Fruit fly (Drosophila melanogaster) whole organism, embryonic: Measurements from ENCODE around the gene VhaM9.7-b.

Source experiments
- ATbp ChIP-seq: fragments of 200-800 bp; sonication (Bioruptor generic); optimal IDR thresholded peaks from 2 replicates; lab custom pipeline; 2017; ENCODE audit warnings: missing biosample characterization, mild to moderate bottlenecking, missing genetic modification characterization, missing genetic modification reagents
- BEAF-32 ChIP-seq: fragments of 200-800 bp; sonication (Bioruptor generic); optimal IDR thresholded peaks from 3 replicates; lab custom pipeline; 2017; ENCODE audit warnings: missing biosample characterization, missing genetic modification characterization, mild to moderate bottlenecking, moderate library complexity, missing genetic modification reagents
- Bgb ChIP-seq: fragments of 200-800 bp; sonication (Bioruptor generic); IDR thresholded peaks from 2 replicates; pipeline ENCODE4 v1.3.6; 2022; ENCODE audit warnings: missing biosample characterization, missing genetic modification characterization; ENCODE audit not compliant: partially characterized antibody
- CG11560 ChIP-seq: fragments of 200-800 bp; sonication (Bioruptor generic); IDR thresholded peaks from 3 replicates; pipeline ENCODE4 v1.3.6; 2022; ENCODE audit warnings: missing biosample characterization, missing genetic modification characterization
- CG13296 ChIP-seq: fragments of 200-800 bp; sonication (Bioruptor generic); optimal IDR thresholded peaks from 3 replicates; lab custom pipeline; 2018; ENCODE audit warnings: missing biosample characterization, mild to moderate bottlenecking, missing genetic modification characterization
- CG17186 ChIP-seq: fragments of 200-800 bp; sonication (Bioruptor generic); optimal IDR thresholded peaks from 3 replicates; lab custom pipeline; 2017; ENCODE audit warnings: missing biosample characterization, missing genetic modification reagents, missing genetic modification characterization
- CG2116 ChIP-seq: fragments of 200-800 bp; sonication (Bioruptor generic); optimal IDR thresholded peaks from 3 replicates; lab custom pipeline; 2018; ENCODE audit warnings: missing biosample characterization, mild to moderate bottlenecking, missing genetic modification characterization
- CG2129 ChIP-seq: fragments of 200-800 bp; sonication (Bioruptor generic); IDR thresholded peaks from 2 replicates; pipeline ENCODE4 v1.3.6; 2022; ENCODE audit warnings: missing biosample characterization, missing genetic modification characterization; ENCODE audit not compliant: partially characterized antibody
- CG34224 ChIP-seq: fragments of 200-800 bp; sonication (Bioruptor generic); IDR thresholded peaks from 3 replicates; pipeline ENCODE4 v1.3.6; 2022; ENCODE audit warnings: missing biosample characterization, missing genetic modification characterization; ENCODE audit not compliant: partially characterized antibody
- CG3995 ChIP-seq: fragments of 200-800 bp; sonication (Bioruptor generic); optimal IDR thresholded peaks from 3 replicates; lab custom pipeline; 2016; ENCODE audit warnings: missing biosample characterization, missing genetic modification characterization
- CG4617 ChIP-seq: fragments of 200-800 bp; sonication (Bioruptor generic); optimal IDR thresholded peaks from 3 replicates; lab custom pipeline; 2016; ENCODE audit warnings: missing biosample characterization, missing genetic modification characterization, borderline replicate concordance
- CG6689 ChIP-seq: fragments of 200-800 bp; sonication (Bioruptor generic); IDR thresholded peaks from 2 replicates; pipeline ENCODE4 v1.3.6; 2022; ENCODE audit warnings: missing biosample characterization, missing genetic modification characterization
- CG7963 ChIP-seq: fragments of 200-800 bp; sonication (Bioruptor generic); IDR thresholded peaks from 3 replicates; pipeline ENCODE4 v1.3.6; 2022; ENCODE audit warnings: missing biosample characterization, missing genetic modification characterization; ENCODE audit not compliant: partially characterized antibody
- CG9797 ChIP-seq: fragments of 200-800 bp; sonication (Bioruptor generic); optimal IDR thresholded peaks from 3 replicates; lab custom pipeline; 2018; ENCODE audit warnings: missing biosample characterization, mild to moderate bottlenecking, missing genetic modification characterization
- Dfd ChIP-seq, 2 experiments: fragments of >200 bp; optimal IDR thresholded peaks; 2 replicates each; lab custom pipeline; 2017; ENCODE audit warnings: missing biosample characterization in 2 of 2, missing genetic modification characterization in 2 of 2
- Dll ChIP-seq: fragments of 200-800 bp; sonication (Bioruptor generic); IDR thresholded peaks from 4 replicates; pipeline ENCODE4 v1.3.6; 2022; ENCODE audit warnings: missing biosample characterization, missing genetic modification characterization; ENCODE audit not compliant: partially characterized antibody
- Dp ChIP-seq: fragments of 200-800 bp; sonication (Bioruptor generic); optimal IDR thresholded peaks from 2 replicates; lab custom pipeline; 2018; ENCODE audit warnings: missing biosample characterization, mild to moderate bottlenecking, missing genetic modification characterization, moderate library complexity
- Dref ChIP-seq: fragments of 200-800 bp; sonication (Bioruptor generic); IDR thresholded peaks from 2 replicates; pipeline ENCODE4 v1.3.6; 2022; ENCODE audit warnings: missing biosample characterization, missing genetic modification characterization
- Fer3 ChIP-seq: fragments of 200-800 bp; sonication (Bioruptor generic); optimal IDR thresholded peaks from 2 replicates; lab custom pipeline; 2018; ENCODE audit warnings: missing biosample characterization, mild to moderate bottlenecking, missing genetic modification characterization, moderate library complexity
- Gug ChIP-seq: fragments of 200-800 bp; sonication (Bioruptor generic); IDR thresholded peaks from 4 replicates; pipeline ENCODE4 v1.3.6; 2022; ENCODE audit warnings: missing biosample characterization, missing genetic modification characterization
- HmgZ ChIP-seq: fragments of 200-800 bp; sonication (Bioruptor generic); optimal IDR thresholded peaks from 2 replicates; lab custom pipeline; 2018; ENCODE audit warnings: missing biosample characterization, mild to moderate bottlenecking, missing genetic modification characterization
- MBD-R2 ChIP-seq: fragments of 200-800 bp; sonication (Bioruptor generic); IDR thresholded peaks from 2 replicates; pipeline ENCODE4 v1.3.6; 2022; ENCODE audit warnings: missing biosample characterization, missing genetic modification characterization
- MESR4 ChIP-seq: fragments of 200-800 bp; sonication (Bioruptor generic); optimal IDR thresholded peaks from 2 replicates; lab custom pipeline; 2018; ENCODE audit warnings: missing biosample characterization, mild to moderate bottlenecking, missing genetic modification characterization, moderate library complexity
- Myb ChIP-seq: fragments of 200-800 bp; sonication (Bioruptor generic); optimal IDR thresholded peaks from 2 replicates; lab custom pipeline; 2016; ENCODE audit warnings: missing biosample characterization, missing genetic modification characterization
- Opbp ChIP-seq: fragments of 200-800 bp; sonication (Bioruptor generic); IDR thresholded peaks from 3 replicates; pipeline ENCODE4 v1.3.6; 2022; ENCODE audit warnings: missing biosample characterization, missing genetic modification characterization; ENCODE audit not compliant: partially characterized antibody
- Pdp1 ChIP-seq, 2 experiments: fragments of 200-800 bp; sonication (Bioruptor generic); optimal IDR thresholded peaks; 3 replicates each; lab custom pipeline; 2016; ENCODE audit warnings: missing biosample characterization in 2 of 2, missing genetic modification characterization in 2 of 2, mild to moderate bottlenecking in 1 of 2, moderate library complexity in 1 of 2
- Sry-δ ChIP-seq: fragments of 200-800 bp; sonication (Bioruptor generic); optimal IDR thresholded peaks from 2 replicates; lab custom pipeline; 2016; ENCODE audit warnings: missing biosample characterization, missing genetic modification characterization
- TFAM ChIP-seq: fragments of 200-800 bp; sonication (Bioruptor generic); optimal IDR thresholded peaks from 2 replicates; lab custom pipeline; 2017; ENCODE audit warnings: missing biosample characterization, missing genetic modification characterization, inconsistent platforms
- Taf1 ChIP-seq: fragments of 200-800 bp; sonication (Bioruptor generic); IDR thresholded peaks from 2 replicates; pipeline ENCODE4 v1.3.6; 2022; ENCODE audit warnings: missing biosample characterization, missing genetic modification characterization
- YL-1 ChIP-seq: fragments of 200-800 bp; sonication (Bioruptor generic); optimal IDR thresholded peaks from 3 replicates; lab custom pipeline; 2017; ENCODE audit warnings: missing biosample characterization, mild to moderate bottlenecking, missing genetic modification characterization
- abd-A ChIP-seq: fragments of 200-800 bp; sonication (Bioruptor generic); optimal IDR thresholded peaks from 3 replicates; lab custom pipeline; 2019; ENCODE audit warnings: missing biosample characterization, mild to moderate bottlenecking, missing genetic modification characterization, moderate library complexity
- amos ChIP-seq: fragments of 200-800 bp; sonication (Bioruptor generic); IDR thresholded peaks from 2 replicates; pipeline ENCODE4 v1.3.6; 2022; ENCODE audit warnings: missing biosample characterization, missing genetic modification characterization; ENCODE audit not compliant: partially characterized antibody
- ato ChIP-seq: fragments of 200-800 bp; sonication (Bioruptor generic); IDR thresholded peaks from 2 replicates; pipeline ENCODE4 v1.3.6; 2022; ENCODE audit warnings: missing biosample characterization, missing genetic modification characterization; ENCODE audit not compliant: partially characterized antibody
- cg ChIP-seq: fragments of 200-800 bp; sonication (Bioruptor generic); optimal IDR thresholded peaks from 3 replicates; lab custom pipeline; 2019; ENCODE audit warnings: missing biosample characterization, mild to moderate bottlenecking, missing genetic modification characterization, moderate library complexity
- chn ChIP-seq: fragments of 200-800 bp; sonication (Bioruptor generic); optimal IDR thresholded peaks from 2 replicates; lab custom pipeline; 2016; ENCODE audit warnings: missing biosample characterization, missing genetic modification characterization
- crp ChIP-seq, 2 experiments: fragments of 200-800 bp; sonication (Bioruptor generic); optimal IDR thresholded peaks; 2 replicates in 1 of 2; 3 replicates in 1 of 2; lab custom pipeline; 2017; ENCODE audit warnings: missing biosample characterization in 2 of 2, missing genetic modification characterization in 2 of 2, mild to moderate bottlenecking in 1 of 2, moderate library complexity in 1 of 2
- dpn ChIP-seq, 2 experiments: fragments of 200-800 bp; sonication (Bioruptor generic); optimal IDR thresholded peaks; 3 replicates each; lab custom pipeline; 2016; ENCODE audit warnings: missing biosample characterization in 2 of 2, missing genetic modification characterization in 2 of 2
- emc ChIP-seq: fragments of 200-800 bp; sonication (Bioruptor generic); optimal IDR thresholded peaks from 2 replicates; lab custom pipeline; 2016; ENCODE audit warnings: missing biosample characterization, missing genetic modification characterization
- hb ChIP-seq: fragments of 200-800 bp; sonication (Bioruptor generic); IDR thresholded peaks from 3 replicates; pipeline ENCODE4 v1.3.6; 2022; ENCODE audit warnings: missing biosample characterization, missing genetic modification characterization; ENCODE audit not compliant: partially characterized antibody
- jing ChIP-seq: fragments of 200-800 bp; sonication (Bioruptor generic); optimal IDR thresholded peaks from 2 replicates; lab custom pipeline; 2018; ENCODE audit warnings: missing biosample characterization, mild to moderate bottlenecking, missing genetic modification characterization
- lola ChIP-seq, 3 experiments: fragments of >200 bp in 2 of 3; fragments of 200-800 bp in 1 of 3; sonication (Bioruptor generic) in 1 of 3; optimal IDR thresholded peaks; 2 replicates each; lab custom pipeline; 2017 to 2019; ENCODE audit warnings: missing biosample characterization in 3 of 3, missing genetic modification characterization in 3 of 3, mild to moderate bottlenecking in 1 of 3, moderate library complexity in 1 of 3
- mld ChIP-seq: fragments of 200-800 bp; sonication (Bioruptor generic); IDR thresholded peaks from 3 replicates; pipeline ENCODE4 v1.3.6; 2022; ENCODE audit warnings: missing biosample characterization, missing genetic modification characterization; ENCODE audit not compliant: partially characterized antibody
- nerfin-2 ChIP-seq: fragments of 200-800 bp; sonication (Bioruptor generic); IDR thresholded peaks from 2 replicates; pipeline ENCODE4 v1.3.6; 2022; ENCODE audit warnings: missing biosample characterization, missing genetic modification characterization; ENCODE audit not compliant: partially characterized antibody
- oc ChIP-seq: fragments of 200-800 bp; sonication (Bioruptor generic); optimal IDR thresholded peaks from 2 replicates; lab custom pipeline; 2018; ENCODE audit warnings: missing biosample characterization, mild to moderate bottlenecking, missing genetic modification characterization, moderate library complexity
- pzg ChIP-seq: fragments of 200-800 bp; sonication (Bioruptor generic); optimal IDR thresholded peaks from 3 replicates; lab custom pipeline; 2018; ENCODE audit warnings: missing biosample characterization, mild to moderate bottlenecking, missing genetic modification characterization, moderate library complexity
- vnd ChIP-seq: fragments of 200-800 bp; sonication (Bioruptor generic); IDR thresholded peaks from 3 replicates; pipeline ENCODE4 v1.3.6; 2022; ENCODE audit warnings: missing biosample characterization, missing genetic modification characterization; ENCODE audit not compliant: partially characterized antibody
- wdn ChIP-seq: fragments of 200-800 bp; sonication (Bioruptor generic); IDR thresholded peaks from 2 replicates; pipeline ENCODE4 v1.3.6; 2022; ENCODE audit warnings: missing biosample characterization, missing genetic modification characterization

Gene VhaM9.7-b

DNA sequence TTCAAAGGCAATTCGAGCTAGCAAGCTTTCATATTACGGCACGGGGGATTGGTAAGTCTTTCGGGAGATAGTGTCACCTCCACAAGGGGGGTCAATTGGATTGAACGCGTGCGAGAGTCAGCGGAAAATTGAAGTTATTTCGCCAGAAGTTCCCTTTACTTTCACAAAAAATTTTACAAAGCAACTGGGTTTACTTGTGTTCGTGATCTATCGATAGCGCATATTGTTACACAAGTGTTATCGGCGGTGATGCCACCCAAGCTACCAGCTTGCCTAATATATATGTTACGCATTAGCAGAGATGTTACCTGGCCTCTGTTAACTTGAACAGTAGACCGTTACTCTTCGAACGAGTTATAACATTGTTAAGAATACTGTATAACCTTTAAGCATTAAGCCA lies 15.1 kb downstream of the VhaM9.7-b start, which contains the start of gene Wnk:
Gene Wnk, minus strand, starts transcription at position 177 of the 400 bp plus-strand sequence.
- TF ChIP-seq HmgZ (tag; lab: Kevin White, UChicago), result peak; percentile 30
- peak; percentile 57; the same call in 1 of the 2 replicates for TF ChIP-seq MBD-R2 (GFP tag; lab: Robert Waterston, UW)
- no peak for TF ChIP-seq crp (GFP tag; optimal IDR thresholded peaks at IDR 0.05; lab: Kevin White, UChicago)
- TF ChIP-seq Fer3 (tag; lab: Kevin White, UChicago), result no peak
- peak; percentile 72 for TF ChIP-seq ato
- TF ChIP-seq CG34224 (GFP tag; lab: Robert Waterston, UW), result peak; percentile 82
- TF ChIP-seq Dll (GFP tag; lab: Robert Waterston, UW), result peak; percentile 80
- TF ChIP-seq Dp (GFP tag; lab: Kevin White, UChicago), result peak; percentile 35
- TF ChIP-seq chn, result no peak
- peak; percentile 35 for TF ChIP-seq CG17186 (GFP tag; lab: Kevin White, UChicago)
- peak; percentile 89 for TF ChIP-seq MESR4 (GFP tag; lab: Kevin White, UChicago)
- TF ChIP-seq CG4617 (GFP tag; lab: Kevin White, UChicago), result peak; percentile 62
- TF ChIP-seq hb, result 0 out of 3 replicates have a peak, but pooled peaks have one; percentile 39
- TF ChIP-seq Pdp1 (GFP tag; optimal IDR thresholded peaks at IDR 0.05; lab: Kevin White, UChicago), result peak in 1 of 2 experiments; percentile 100
- no peak for TF ChIP-seq CG13296 (GFP tag; lab: Kevin White, UChicago)
- TF ChIP-seq Opbp (GFP tag; lab: Robert Waterston, UW), result peak; percentile 83
- no peak for TF ChIP-seq wdn
- no peak for TF ChIP-seq Dfd (GFP tag; optimal IDR thresholded peaks at IDR 0.05; lab: Kevin White, UChicago)
- TF ChIP-seq oc (tag; lab: Kevin White, UChicago), result no peak
- TF ChIP-seq CG9797 (GFP tag; lab: Kevin White, UChicago), result peak; percentile 33
- TF ChIP-seq YL-1 (GFP tag; lab: Kevin White, UChicago), result peak; percentile 81
- no peak for TF ChIP-seq Gug (GFP tag; lab: Robert Waterston, UW)
- TF ChIP-seq vnd (GFP tag; lab: Robert Waterston, UW), result peak; percentile 57
- TF ChIP-seq CG2129, result 0 out of 2 replicates have a peak, but pooled peaks have one; percentile 35
- TF ChIP-seq jing (GFP tag; lab: Kevin White, UChicago), result no peak
- TF ChIP-seq CG2116 (GFP tag; lab: Kevin White, UChicago), result peak; percentile 60
- peak; percentile 86 for TF ChIP-seq Bgb (GFP tag; lab: Robert Waterston, UW)
- TF ChIP-seq Taf1, result no peak
- peak; percentile 67 for TF ChIP-seq Sry-δ (GFP tag; lab: Kevin White, UChicago)
- TF ChIP-seq emc (GFP tag; lab: Kevin White, UChicago), result no peak
- peak; percentile 70 for TF ChIP-seq cg (GFP tag; lab: Kevin White, UChicago)
- no peak for TF ChIP-seq CG6689 (GFP tag; lab: Robert Waterston, UW)
- peak; percentile 86 for TF ChIP-seq Dref (GFP tag; lab: Robert Waterston, UW)
- 0 out of 3 replicates have a peak, but pooled peaks have one; percentile 62 for TF ChIP-seq mld (GFP tag; lab: Robert Waterston, UW)
- TF ChIP-seq TFAM (GFP tag; lab: Kevin White, UChicago), result no peak
- peak; percentile 75; the same call in 2 of the 3 replicates for TF ChIP-seq CG7963 (GFP tag; lab: Robert Waterston, UW)
- no peak for TF ChIP-seq ATbp (GFP tag; lab: Kevin White, UChicago)
- peak; percentile 93 for TF ChIP-seq Myb (GFP tag; lab: Kevin White, UChicago)
- TF ChIP-seq BEAF-32, result peak; percentile 80
- peak; percentile 83 for TF ChIP-seq pzg (GFP tag; lab: Kevin White, UChicago)
- TF ChIP-seq amos, result peak; percentile 83
- TF ChIP-seq abd-A (tag; lab: Kevin White, UChicago), result no peak
- no peak for TF ChIP-seq CG11560
- no peak for TF ChIP-seq dpn (GFP tag; optimal IDR thresholded peaks at IDR 0.05; lab: Kevin White, UChicago)
- no peak for TF ChIP-seq lola (GFP tag; optimal IDR thresholded peaks at IDR 0.05; lab: Kevin White, UChicago)
- peak; percentile 78 for TF ChIP-seq CG3995
- TF ChIP-seq nerfin-2 (GFP tag; lab: Robert Waterston, UW), result peak; percentile 64; the same call in 1 of the 2 replicates
